Fruit fly (Drosophila melanogaster) whole organism, embryonic: Measurements from ENCODE around the gene CG14515.

Source experiments
- CG10274 ChIP-seq: fragments of 200-800 bp; sonication (Bioruptor generic); optimal IDR thresholded peaks from 3 replicates; lab custom pipeline; 2017; ENCODE audit warnings: missing biosample characterization, mild to moderate bottlenecking, missing genetic modification characterization
- CG10543 ChIP-seq: fragments of 200-800 bp; sonication (Bioruptor generic); optimal IDR thresholded peaks from 3 replicates; lab custom pipeline; 2017; ENCODE audit warnings: missing biosample characterization, mild to moderate bottlenecking, missing genetic modification characterization, moderate library complexity
- CG13424 ChIP-seq: fragments of 200-800 bp; sonication (Bioruptor generic); optimal IDR thresholded peaks from 2 replicates; lab custom pipeline; 2019; ENCODE audit warnings: missing biosample characterization, mild to moderate bottlenecking, missing genetic modification characterization, moderate library complexity
- CG14710 ChIP-seq: fragments of 200-800 bp; sonication (Bioruptor generic); optimal IDR thresholded peaks from 3 replicates; lab custom pipeline; 2019; ENCODE audit warnings: missing biosample characterization, mild to moderate bottlenecking, missing genetic modification characterization, moderate library complexity
- CG18011 ChIP-seq: fragments of 200-800 bp; sonication (Bioruptor generic); optimal IDR thresholded peaks from 2 replicates; lab custom pipeline; 2017; ENCODE audit warnings: missing biosample characterization, missing genetic modification characterization, mild to moderate bottlenecking, moderate library complexity, missing genotype
- CG2678 ChIP-seq: fragments of 200-800 bp; sonication (Bioruptor generic); optimal IDR thresholded peaks from 3 replicates; lab custom pipeline; 2019; ENCODE audit warnings: missing biosample characterization, mild to moderate bottlenecking, missing genetic modification characterization, moderate library complexity
- CG2889 ChIP-seq: fragments of 200-800 bp; sonication (Bioruptor generic); IDR thresholded peaks from 3 replicates; pipeline ENCODE4 v1.3.6; 2022; ENCODE audit warnings: missing biosample characterization, missing genetic modification characterization
- CG30431 ChIP-seq: fragments of 200-800 bp; sonication (Bioruptor generic); optimal IDR thresholded peaks from 2 replicates; lab custom pipeline; 2017; ENCODE audit warnings: missing biosample characterization, missing genetic modification characterization
- CG3847 ChIP-seq: fragments of 200-800 bp; sonication (Bioruptor generic); IDR thresholded peaks from 2 replicates; pipeline ENCODE4 v1.3.6; 2022; ENCODE audit warnings: missing biosample characterization, missing genetic modification characterization
- CG4730 ChIP-seq: fragments of 200-800 bp; sonication (Bioruptor generic); IDR thresholded peaks from 2 replicates; pipeline ENCODE4 v1.3.6; 2022; ENCODE audit warnings: missing biosample characterization, missing genetic modification characterization
- CG4820 ChIP-seq: fragments of 200-800 bp; sonication (Bioruptor generic); optimal IDR thresholded peaks from 3 replicates; lab custom pipeline; 2016; ENCODE audit warnings: missing biosample characterization, missing genetic modification characterization
- CG6689 ChIP-seq: fragments of 200-800 bp; sonication (Bioruptor generic); IDR thresholded peaks from 2 replicates; pipeline ENCODE4 v1.3.6; 2022; ENCODE audit warnings: missing biosample characterization, missing genetic modification characterization
- CG6791 ChIP-seq: fragments of 200-800 bp; sonication (Bioruptor generic); IDR thresholded peaks from 3 replicates; pipeline ENCODE4 v1.3.6; 2022; ENCODE audit warnings: missing biosample characterization, missing genetic modification characterization; ENCODE audit not compliant: partially characterized antibody
- CG8281 ChIP-seq: fragments of 200-800 bp; sonication (Bioruptor generic); optimal IDR thresholded peaks from 2 replicates; lab custom pipeline; 2018; ENCODE audit warnings: missing biosample characterization, mild to moderate bottlenecking, missing genetic modification characterization, moderate library complexity
- CG8359 ChIP-seq: fragments of 200-800 bp; sonication (Bioruptor generic); optimal IDR thresholded peaks from 2 replicates; lab custom pipeline; 2017; ENCODE audit warnings: missing biosample characterization, mild to moderate bottlenecking, missing genetic modification characterization, borderline replicate concordance
- CoRest ChIP-seq: fragments of 200-800 bp; sonication (Bioruptor generic); optimal IDR thresholded peaks from 3 replicates; lab custom pipeline; 2018; ENCODE audit warnings: missing biosample characterization, mild to moderate bottlenecking, missing genetic modification characterization, moderate library complexity
- Dad ChIP-seq: fragments of 200-800 bp; sonication (Bioruptor generic); optimal IDR thresholded peaks from 3 replicates; lab custom pipeline; 2016; ENCODE audit warnings: missing biosample characterization, missing genetic modification characterization
- Doc2 ChIP-seq: fragments of 200-800 bp; sonication (Bioruptor generic); IDR thresholded peaks from 2 replicates; pipeline ENCODE4 v1.3.6; 2022; ENCODE audit warnings: missing biosample characterization, missing genetic modification characterization
- Hey ChIP-seq: fragments of 200-800 bp; sonication (Bioruptor generic); optimal IDR thresholded peaks from 3 replicates; lab custom pipeline; 2018; ENCODE audit warnings: missing biosample characterization, mild to moderate bottlenecking, missing genetic modification characterization
- Hr39 ChIP-seq: fragments of >200 bp; optimal IDR thresholded peaks from 2 replicates; lab custom pipeline; 2017
- Hr78 ChIP-seq, 2 experiments: fragments of 200-800 bp in 1 of 2; fragments of >200 bp in 1 of 2; sonication (Bioruptor generic) in 1 of 2; optimal IDR thresholded peaks; 2 replicates each; lab custom pipeline; 2017 to 2019; ENCODE audit warnings: missing biosample characterization in 2 of 2, missing genetic modification characterization in 2 of 2, mild to moderate bottlenecking in 1 of 2, moderate library complexity in 1 of 2
- Lhr ChIP-seq: fragments of 200-800 bp; sonication (Bioruptor generic); optimal IDR thresholded peaks from 3 replicates; lab custom pipeline; 2017; ENCODE audit warnings: mild to moderate bottlenecking, missing biosample characterization, missing genetic modification reagents, missing genetic modification characterization
- MTF-1 ChIP-seq: fragments of 200-800 bp; sonication (Bioruptor generic); optimal IDR thresholded peaks from 2 replicates; lab custom pipeline; 2018; ENCODE audit warnings: missing biosample characterization, mild to moderate bottlenecking, missing genetic modification characterization, borderline replicate concordance
- Opbp ChIP-seq: fragments of 200-800 bp; sonication (Bioruptor generic); IDR thresholded peaks from 3 replicates; pipeline ENCODE4 v1.3.6; 2022; ENCODE audit warnings: missing biosample characterization, missing genetic modification characterization; ENCODE audit not compliant: partially characterized antibody
- Pdp1 ChIP-seq, 2 experiments: fragments of 200-800 bp; sonication (Bioruptor generic); optimal IDR thresholded peaks; 3 replicates each; lab custom pipeline; 2016; ENCODE audit warnings: missing biosample characterization in 2 of 2, missing genetic modification characterization in 2 of 2, mild to moderate bottlenecking in 1 of 2, moderate library complexity in 1 of 2
- Ravus ChIP-seq: fragments of 200-800 bp; sonication (Bioruptor generic); IDR thresholded peaks from 2 replicates; pipeline ENCODE4 v1.3.6; 2022; ENCODE audit warnings: missing biosample characterization, missing genetic modification characterization
- Rfx ChIP-seq: fragments of 200-800 bp; sonication (Bioruptor generic); IDR thresholded peaks from 2 replicates; pipeline ENCODE4 v1.3.6; 2022; ENCODE audit warnings: missing biosample characterization, missing genetic modification characterization
- Spps ChIP-seq: fragments of 200-800 bp; sonication (Bioruptor generic); optimal IDR thresholded peaks from 2 replicates; lab custom pipeline; 2018; ENCODE audit warnings: missing biosample characterization, mild to moderate bottlenecking, missing genetic modification characterization
- Usf ChIP-seq: fragments of 200-800 bp; sonication (Bioruptor generic); optimal IDR thresholded peaks from 2 replicates; lab custom pipeline; 2017; ENCODE audit warnings: missing genotype, missing biosample characterization, missing genetic modification characterization
- chn ChIP-seq: fragments of 200-800 bp; sonication (Bioruptor generic); optimal IDR thresholded peaks from 2 replicates; lab custom pipeline; 2016; ENCODE audit warnings: missing biosample characterization, missing genetic modification characterization
- crc ChIP-seq: fragments of 200-800 bp; sonication (Bioruptor generic); optimal IDR thresholded peaks from 2 replicates; lab custom pipeline; 2016; ENCODE audit warnings: missing biosample characterization, missing genetic modification characterization
- crol ChIP-seq: fragments of 200-800 bp; sonication (Bioruptor generic); IDR thresholded peaks from 2 replicates; pipeline ENCODE4 v1.3.6; 2022; ENCODE audit warnings: missing biosample characterization, missing genetic modification characterization
- dmrt11E ChIP-seq: fragments of 200-800 bp; sonication (Bioruptor generic); optimal IDR thresholded peaks from 3 replicates; lab custom pipeline; 2018; ENCODE audit warnings: missing biosample characterization, mild to moderate bottlenecking, missing genetic modification characterization, moderate library complexity
- fd64A ChIP-seq: fragments of 200-800 bp; sonication (Bioruptor generic); optimal IDR thresholded peaks from 3 replicates; lab custom pipeline; 2018; ENCODE audit warnings: missing biosample characterization, mild to moderate bottlenecking, missing genetic modification characterization
- gsb ChIP-seq: fragments of 200-800 bp; sonication (Bioruptor generic); IDR thresholded peaks from 2 replicates; pipeline ENCODE4 v1.3.6; 2022; ENCODE audit warnings: missing biosample characterization, missing genetic modification characterization
- ind ChIP-seq: fragments of 200-800 bp; sonication (Bioruptor generic); optimal IDR thresholded peaks from 3 replicates; lab custom pipeline; 2016; ENCODE audit warnings: missing biosample characterization, missing genetic modification characterization
- inv ChIP-seq: fragments of 200-800 bp; sonication (Bioruptor generic); IDR thresholded peaks from 2 replicates; pipeline ENCODE4 v1.3.6; 2022; ENCODE audit warnings: missing biosample characterization, missing genetic modification characterization; ENCODE audit not compliant: partially characterized antibody
- kni ChIP-seq: fragments of 200-800 bp; sonication (Bioruptor generic); optimal IDR thresholded peaks from 3 replicates; lab custom pipeline; 2017; ENCODE audit warnings: mild to moderate bottlenecking, missing biosample characterization, missing genetic modification reagents, missing genetic modification characterization
- lbe ChIP-seq: fragments of 200-800 bp; sonication (Bioruptor generic); optimal IDR thresholded peaks from 2 replicates; lab custom pipeline; 2016; ENCODE audit warnings: missing biosample characterization, mild to moderate bottlenecking, missing genetic modification characterization
- nom ChIP-seq: fragments of 200-800 bp; sonication (Bioruptor generic); optimal IDR thresholded peaks from 2 replicates; lab custom pipeline; 2017; ENCODE audit warnings: missing biosample characterization, missing genetic modification characterization, mild to moderate bottlenecking, moderate library complexity, missing genetic modification reagents
- schlank ChIP-seq: fragments of 200-800 bp; sonication (Bioruptor generic); optimal IDR thresholded peaks from 2 replicates; lab custom pipeline; 2018; ENCODE audit warnings: missing biosample characterization, mild to moderate bottlenecking, missing genetic modification characterization
- shn ChIP-seq: fragments of 200-800 bp; sonication (Bioruptor generic); optimal IDR thresholded peaks from 3 replicates; lab custom pipeline; 2016; ENCODE audit warnings: missing biosample characterization, missing genetic modification characterization
- sqz ChIP-seq: fragments of 200-800 bp; sonication (Bioruptor generic); optimal IDR thresholded peaks from 3 replicates; lab custom pipeline; 2018; ENCODE audit warnings: missing biosample characterization, mild to moderate bottlenecking, missing genetic modification characterization
- sr ChIP-seq: fragments of 200-800 bp; sonication (Bioruptor generic); IDR thresholded peaks from 3 replicates; pipeline ENCODE4 v1.3.6; 2022; ENCODE audit warnings: missing biosample characterization, missing genetic modification characterization
- ssp ChIP-seq: fragments of 200-800 bp; sonication (Bioruptor generic); IDR thresholded peaks from 2 replicates; pipeline ENCODE4 v1.3.6; 2022; ENCODE audit warnings: missing biosample characterization, missing genetic modification characterization
- trem ChIP-seq: fragments of 200-800 bp; optimal IDR thresholded peaks from 3 replicates; lab custom pipeline; 2019; ENCODE audit warnings: missing biosample characterization, mild to moderate bottlenecking, missing genetic modification characterization, moderate library complexity
- trh ChIP-seq: fragments of 200-800 bp; sonication (Bioruptor generic); optimal IDR thresholded peaks from 2 replicates; lab custom pipeline; 2016; ENCODE audit warnings: missing biosample characterization, missing genetic modification characterization
- usp ChIP-seq: fragments of >200 bp; optimal IDR thresholded peaks from 2 replicates; lab custom pipeline; 2017; ENCODE audit warnings: missing biosample characterization, missing genetic modification characterization
- vfl ChIP-seq: fragments of 200-800 bp; sonication (Bioruptor generic); optimal IDR thresholded peaks from 2 replicates; lab custom pipeline; 2016; ENCODE audit warnings: missing biosample characterization, missing genetic modification characterization
- wek ChIP-seq: fragments of 200-800 bp; sonication (Bioruptor generic); optimal IDR thresholded peaks from 3 replicates; lab custom pipeline; 2018; ENCODE audit warnings: missing biosample characterization, mild to moderate bottlenecking, missing genetic modification characterization, moderate library complexity
- yki ChIP-seq: fragments of >200 bp; optimal IDR thresholded peaks from 3 replicates; lab custom pipeline; 2018

The CG14515 gene

DNA sequence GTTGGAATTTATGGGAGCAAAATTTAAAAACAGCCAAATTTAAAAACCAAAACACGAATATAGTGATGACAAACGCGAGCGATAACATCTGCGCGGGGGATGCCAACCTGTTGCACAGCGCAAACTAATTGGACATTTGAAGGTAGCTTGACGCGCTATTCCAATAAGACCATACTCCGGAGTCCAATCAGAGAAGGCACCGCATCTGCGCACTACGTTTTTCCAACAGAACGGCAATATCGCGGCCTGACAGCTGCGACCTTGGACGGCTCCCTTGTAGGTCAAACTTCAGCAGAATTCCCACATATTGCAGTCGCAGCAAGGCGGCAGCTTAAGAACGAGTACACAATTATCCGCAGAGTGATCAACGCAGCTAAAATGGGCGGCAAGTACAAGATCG, 49.3 kb upstream of the CG14515 start, which contains the start of the genes CG11882 and Pglym78 (continued):
- TF ChIP-seq Doc2 (GFP tag; lab: Robert Waterston, UW) (no peak), Lhr (GFP tag; lab: Kevin White, UChicago) (peak; percentile 89), CG2889 (GFP tag; lab: Robert Waterston, UW) (no peak), crc (GFP tag; lab: Kevin White, UChicago) (no peak), Hey (no peak), CG14710 (peak; percentile 41), Ravus (no peak), Spps (no peak), CoRest (tag; lab: Kevin White, UChicago) (peak; percentile 55), Dad (GFP tag; lab: Kevin White, UChicago) (peak; percentile 48), vfl (peak; percentile 8), fd64A (GFP tag; lab: Kevin White, UChicago) (no peak), MTF-1 (GFP tag; lab: Kevin White, UChicago) (peak; percentile 45), kni (GFP tag; lab: Kevin White, UChicago) (peak; percentile 12), CG6689 (GFP tag; lab: Robert Waterston, UW) (peak; percentile 22; the same call in 1 of the 2 replicates), nom (peak; percentile 51), sr (no peak), ind (GFP tag; lab: Kevin White, UChicago) (no peak), schlank (tag; lab: Kevin White, UChicago) (no peak), ssp (GFP tag; lab: Robert Waterston, UW) (peak; percentile 35; the same call in 1 of the 2 replicates), Hr39 (lab: Kevin White, UChicago) (no peak), Pdp1 (GFP tag; optimal IDR thresholded peaks at IDR 0.05; lab: Kevin White, UChicago) (peak; percentile 40 to 60), CG8359 (GFP tag; lab: Kevin White, UChicago) (no peak), trem (peak; percentile 98), CG13424 (tag; lab: Kevin White, UChicago) (peak; percentile 29), crol (GFP tag; lab: Robert Waterston, UW) (peak; percentile 52; the same call in 1 of the 2 replicates), shn (peak; percentile 16), inv (peak; percentile 30; the same call in 1 of the 2 replicates), Usf (GFP tag; lab: Kevin White, UChicago) (no peak), CG18011 (GFP tag; lab: Kevin White, UChicago) (peak; percentile 14), gsb (GFP tag; lab: Robert Waterston, UW) (peak; percentile 28; the same call in 1 of the 2 replicates), wek (GFP tag; lab: Kevin White, UChicago) (no peak), CG30431 (no peak), CG4820 (GFP tag; lab: Kevin White, UChicago) (no peak), CG3847 (GFP tag; lab: Robert Waterston, UW) (peak; percentile 90), CG6791 (GFP tag; lab: Robert Waterston, UW) (peak; percentile 62; the same call in 2 of the 3 replicates), chn (GFP tag; lab: Kevin White, UChicago) (peak; percentile 73), Opbp (peak; percentile 66), trh (GFP tag; lab: Kevin White, UChicago) (no peak), CG2678 (tag; lab: Kevin White, UChicago) (no peak), yki (lab: Kevin White, UChicago) (no peak), CG10543 (GFP tag; lab: Kevin White, UChicago) (peak; percentile 42), Hr78 (GFP tag; optimal IDR thresholded peaks at IDR 0.05; lab: Kevin White, UChicago) (peak in 1 of 2 experiments; percentile 62), usp (GFP tag; lab: Kevin White, UChicago) (no peak), dmrt11E (tag; lab: Kevin White, UChicago) (no peak), CG4730 (peak; percentile 16; the same call in 1 of the 2 replicates), CG8281 (tag; lab: Kevin White, UChicago) (no peak), Rfx (GFP tag; lab: Robert Waterston, UW) (peak; percentile 75), lbe (GFP tag; lab: Kevin White, UChicago) (no peak), CG10274 (GFP tag; lab: Kevin White, UChicago) (no peak), sqz (no peak)
